Worm (Caenorhabditis elegans): ENCODE measurements around the gene ncr-2.

DNA sequence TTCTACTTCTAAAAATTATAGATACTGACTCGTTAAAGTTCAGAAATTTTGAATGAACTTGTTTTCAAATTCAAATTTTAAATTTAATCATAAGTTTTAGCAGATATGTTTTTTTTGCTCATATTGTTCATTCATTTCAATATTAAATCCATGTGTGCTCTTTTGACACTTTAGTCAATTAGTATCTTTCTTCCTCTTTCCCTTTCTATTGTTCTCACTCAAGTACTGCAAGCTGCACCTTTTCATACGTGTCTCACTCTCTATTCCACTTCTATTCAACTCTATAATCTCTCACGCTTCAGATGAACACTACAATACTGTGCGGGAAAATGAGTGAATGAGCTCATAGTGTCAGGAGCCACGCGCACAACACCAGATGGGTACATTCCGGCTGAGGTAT, 40.2 kb upstream of the ncr-2 start, which contains the start of gene C30A5.16:
- TF ChIP-seq W03F9.2 (tag; optimal IDR thresholded peaks at IDR 0.05) (no peak), him-1 (tag; optimal IDR thresholded peaks at IDR 0.05) (no peak), dao-5 (tag; optimal IDR thresholded peaks at IDR 0.05) (no peak)

Measured in whole organism, L4/young adult.